Fruit fly (Drosophila melanogaster): ENCODE data around the gene Ddrgk1.

Gene Ddrgk1

DNA sequence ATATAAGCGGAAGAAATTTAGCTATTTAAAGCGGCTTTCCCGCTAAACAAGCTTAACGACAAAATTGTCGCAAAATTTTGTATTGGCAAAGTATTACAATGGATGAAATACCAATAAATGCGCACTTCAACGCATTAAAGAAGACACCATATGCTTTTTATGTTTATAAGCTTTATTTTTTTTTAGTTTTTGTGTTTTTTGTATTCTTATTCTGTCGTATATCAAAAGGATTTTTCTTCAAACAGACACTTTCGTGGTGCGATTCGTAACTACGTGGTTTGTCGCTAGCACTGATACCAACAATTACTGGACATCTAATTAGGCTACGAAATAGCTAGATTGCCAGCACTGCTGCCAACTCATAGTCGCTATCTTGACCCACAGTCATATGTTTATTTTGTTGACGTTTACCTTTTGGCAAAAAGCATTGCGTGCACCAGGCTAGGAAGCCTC lies at the start of gene Ddrgk1:
Gene Ddrgk1 (plus strand): TSS at position 387 of the 453 bp plus-strand sequence.
- TF ChIP-seq CG32121 (GFP tag; IDR thresholded peaks at IDR 0.05) (peak; percentile 37; the same call in 1 of the 2 replicates), Snoo (tag; optimal IDR thresholded peaks at IDR 0.05) (peak; percentile 12), gl (tag; optimal IDR thresholded peaks at IDR 0.05) (no peak), CG17806 (tag; optimal IDR thresholded peaks at IDR 0.05) (peak; percentile 8), EcR (GFP tag; optimal IDR thresholded peaks at IDR 0.05) (peak; percentile 51)

DNA sequence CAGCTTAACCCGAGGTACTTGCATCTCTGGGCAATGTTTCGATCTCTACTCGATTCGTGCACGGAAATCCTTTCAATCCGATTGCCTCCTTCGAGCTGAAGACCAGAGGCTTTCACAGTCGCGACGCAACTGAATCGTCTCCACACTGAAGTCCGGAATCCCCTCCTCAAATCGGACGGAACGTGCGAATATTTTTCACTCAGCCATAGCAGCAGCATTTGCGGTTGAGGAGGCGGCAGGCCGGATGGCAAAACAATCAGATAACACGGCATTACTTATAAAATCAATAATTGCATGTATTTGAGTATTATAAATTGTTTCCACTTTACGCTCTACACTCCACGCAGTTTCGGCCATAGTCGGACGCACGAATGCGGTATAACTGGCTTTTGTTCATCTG lies 46.8 kb upstream of the Ddrgk1 start, which contains the start of gene Snmp1:
Gene Snmp1 (minus strand): TSS at position 101 of the 400 bp plus-strand sequence.
- TF ChIP-seq Pif1A (GFP tag; optimal IDR thresholded peaks at IDR 0.05) (no peak), Ets98B (GFP tag; IDR thresholded peaks at IDR 0.05) (no peak), D1 (tag; optimal IDR thresholded peaks at IDR 0.05) (no peak), CG9948 (tag; optimal IDR thresholded peaks at IDR 0.05) (no peak), CG4496 (GFP tag; IDR thresholded peaks at IDR 0.05) (no peak), CG13204 (GFP tag; optimal IDR thresholded peaks at IDR 0.05) (no peak), CG12605 (GFP tag; IDR thresholded peaks at IDR 0.05) (no peak), gl (tag; optimal IDR thresholded peaks at IDR 0.05) (no peak), Snoo (tag; optimal IDR thresholded peaks at IDR 0.05) (no peak), CG32121 (GFP tag; IDR thresholded peaks at IDR 0.05) (no peak), Pif1B (GFP tag; optimal IDR thresholded peaks at IDR 0.05) (no peak), rn (GFP tag; IDR thresholded peaks at IDR 0.05) (no peak), CG34367 (tag; optimal IDR thresholded peaks at IDR 0.05) (no peak), CG15710 (tag; optimal IDR thresholded peaks at IDR 0.05) (no peak), CG8159 (tag; optimal IDR thresholded peaks at IDR 0.05) (no peak), CG17806 (tag; optimal IDR thresholded peaks at IDR 0.05) (no peak), CG8301 (tag; optimal IDR thresholded peaks at IDR 0.05) (no peak), EcR (GFP tag; optimal IDR thresholded peaks at IDR 0.05) (no peak)

DNA sequence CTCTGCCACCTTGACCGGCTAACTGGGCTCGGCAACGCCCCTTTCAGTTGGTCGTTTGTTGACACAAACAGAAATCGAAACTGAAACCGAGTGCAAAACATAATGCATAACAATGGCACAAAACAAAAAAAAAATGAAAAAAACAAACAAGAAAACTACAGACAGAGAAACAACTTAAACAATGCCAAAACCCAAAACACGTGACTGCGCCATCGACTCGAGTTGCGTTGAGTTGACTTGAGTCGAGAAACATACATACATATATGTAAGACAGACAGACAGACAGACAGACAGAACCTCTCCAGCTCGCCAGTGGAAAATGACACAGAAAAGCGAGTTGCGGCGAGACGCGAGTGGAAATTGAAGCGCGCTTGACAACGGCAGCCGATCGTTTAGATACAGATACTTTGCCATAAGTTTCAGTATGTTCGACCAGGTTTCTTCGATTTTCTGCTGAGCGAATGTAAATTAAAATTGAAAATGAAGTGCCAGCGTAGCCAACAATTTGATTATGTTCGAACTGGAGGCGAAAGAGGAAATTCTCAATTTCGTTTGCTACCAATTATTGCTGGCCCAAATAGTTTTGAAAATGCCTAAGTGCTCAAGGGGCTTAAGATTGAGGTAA lies 45.2 kb upstream of the Ddrgk1 start:
- no peak for TF ChIP-seq CG8159 (tag; optimal IDR thresholded peaks at IDR 0.05)
- TF ChIP-seq D1 (tag; optimal IDR thresholded peaks at IDR 0.05), result no peak
- 0 out of 2 replicates have a peak, but pooled peaks have one; percentile 41 for TF ChIP-seq CG32121 (GFP tag; IDR thresholded peaks at IDR 0.05)
- no peak for TF ChIP-seq fd96Ca (GFP tag; IDR thresholded peaks at IDR 0.05)
- TF ChIP-seq CG12605 (GFP tag; IDR thresholded peaks at IDR 0.05), result no peak
- peak; percentile 55; the same call in 1 of the 3 replicates for TF ChIP-seq CG4496 (GFP tag; IDR thresholded peaks at IDR 0.05)
- TF ChIP-seq Ets98B (GFP tag; IDR thresholded peaks at IDR 0.05), result 0 out of 2 replicates have a peak, but pooled peaks have one; percentile 13
- no peak for TF ChIP-seq CG10348 (GFP tag; IDR thresholded peaks at IDR 0.05)
- TF ChIP-seq CG13204 (GFP tag; optimal IDR thresholded peaks at IDR 0.05), result no peak

DNA sequence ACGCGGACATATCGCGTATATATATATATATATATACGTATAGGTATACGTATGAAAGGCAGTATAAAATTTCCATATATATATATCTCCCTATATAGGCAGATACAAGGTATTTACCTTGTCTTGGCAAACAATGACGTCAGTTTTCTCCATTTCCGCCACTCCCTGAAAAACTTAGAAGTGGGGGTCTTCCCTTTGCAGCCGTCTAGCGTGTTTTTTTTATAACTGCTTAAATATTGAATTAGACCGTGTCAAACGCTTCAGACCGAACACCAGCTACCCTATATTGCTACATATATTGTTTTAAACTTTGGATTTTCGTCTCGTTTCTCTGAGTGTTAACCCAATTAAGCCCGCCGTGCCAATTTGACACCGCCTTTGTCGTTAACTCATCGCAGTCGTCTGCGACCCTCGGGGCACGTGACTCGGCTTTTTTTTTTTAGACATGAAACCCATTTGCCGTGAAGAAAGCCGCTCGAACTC lies 38.2 kb upstream of the Ddrgk1 start:
- TF ChIP-seq Pif1A (GFP tag; optimal IDR thresholded peaks at IDR 0.05), result peak; percentile 31
- TF ChIP-seq Ets98B (GFP tag; IDR thresholded peaks at IDR 0.05), result no peak; the same call in 1 of the 2 replicates

DNA sequence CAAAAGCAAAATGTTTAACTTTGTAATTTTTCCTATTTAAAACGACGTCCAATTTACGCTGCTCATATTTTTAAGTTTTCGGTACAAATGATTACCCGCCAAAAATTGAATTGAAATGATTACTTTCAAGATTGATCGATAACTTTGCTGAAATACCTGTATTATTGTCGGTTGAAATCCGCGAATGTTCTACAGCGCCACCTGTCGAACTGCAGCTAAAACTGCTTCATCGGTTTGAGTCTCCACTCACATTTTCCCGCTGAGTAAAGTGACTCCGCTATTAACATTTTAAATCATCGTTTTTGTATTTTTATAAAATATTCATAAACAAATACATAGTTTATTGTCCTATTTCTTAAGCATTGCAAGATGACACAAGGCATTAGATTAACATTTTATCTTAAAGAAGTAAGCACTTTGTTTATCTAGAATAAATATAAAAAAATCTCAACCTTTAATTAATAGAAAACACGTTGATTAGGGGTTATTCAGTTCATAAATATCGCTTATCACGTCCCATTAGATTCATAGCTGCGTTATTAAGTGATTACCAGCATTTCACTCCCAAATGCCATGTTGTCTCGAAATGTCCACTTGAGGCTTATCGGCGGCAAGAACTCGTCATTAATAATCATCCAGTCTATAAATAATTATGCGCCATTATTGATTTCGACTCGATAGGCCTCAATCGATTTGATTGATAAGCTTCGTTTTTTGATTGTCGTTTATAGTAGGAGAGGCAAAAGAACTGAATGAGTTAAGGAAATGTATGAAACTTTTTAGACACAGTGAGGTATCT lies 35.1 kb upstream of the Ddrgk1 start:
- peak; percentile 45 for TF ChIP-seq D1 (tag; optimal IDR thresholded peaks at IDR 0.05)
- no peak for TF ChIP-seq rn (GFP tag; IDR thresholded peaks at IDR 0.05)

DNA sequence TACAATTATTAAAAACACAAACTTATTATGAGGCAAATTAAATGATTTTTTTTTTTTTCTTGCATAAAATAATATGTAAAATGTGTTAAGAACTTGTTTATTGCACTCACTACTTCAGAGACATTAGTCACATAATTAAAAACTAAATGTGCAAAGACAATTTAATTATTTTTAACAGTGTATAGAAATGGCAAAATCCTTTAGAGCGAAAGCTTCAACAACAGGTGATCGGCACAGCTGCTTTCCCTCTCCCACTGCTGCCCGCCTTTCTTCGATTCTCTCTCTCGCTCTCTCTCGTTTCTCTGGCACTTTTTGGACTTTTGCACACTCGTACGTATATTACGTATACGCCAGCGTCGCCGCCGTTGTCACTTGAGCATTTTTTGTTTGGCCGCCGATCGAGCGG lies 34.5 kb upstream of the Ddrgk1 start:
- TF ChIP-seq fd96Ca (GFP tag; IDR thresholded peaks at IDR 0.05) (no peak), CG4496 (GFP tag; IDR thresholded peaks at IDR 0.05) (peak; percentile 36; the same call in 1 of the 3 replicates)

DNA sequence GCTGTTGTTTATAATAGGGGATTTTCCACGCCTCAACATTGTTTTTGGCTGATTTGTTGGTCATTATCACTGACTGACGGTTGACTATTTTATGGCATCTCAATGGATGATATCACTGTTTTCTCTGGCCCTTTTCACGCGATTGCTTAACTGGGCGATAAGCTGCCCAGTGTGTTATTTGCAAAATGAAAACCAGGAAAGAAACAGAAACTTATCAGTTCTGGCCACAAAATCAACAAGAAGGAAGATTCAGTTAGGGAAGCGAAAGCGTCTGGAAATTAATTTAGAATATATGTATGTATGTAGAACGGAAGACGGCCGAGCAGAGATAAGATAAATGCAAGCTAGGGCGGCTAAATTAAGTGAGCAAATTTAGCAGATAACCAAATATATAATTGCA lies 32.9 kb upstream of the Ddrgk1 start:
- TF ChIP-seq Ets98B (GFP tag; IDR thresholded peaks at IDR 0.05) (no peak), Snoo (tag; optimal IDR thresholded peaks at IDR 0.05) (no peak), CG32121 (GFP tag; IDR thresholded peaks at IDR 0.05) (no peak), CG34367 (tag; optimal IDR thresholded peaks at IDR 0.05) (no peak), EcR (GFP tag; optimal IDR thresholded peaks at IDR 0.05) (no peak), gl (tag; optimal IDR thresholded peaks at IDR 0.05) (no peak), CG8159 (tag; optimal IDR thresholded peaks at IDR 0.05) (no peak)
